Fruit fly (Drosophila melanogaster) whole organism, pupa: ENCODE data around the gene Rel.

Experiments
- CG10348 ChIP-seq: fragments of 200-800 bp; sonication (Bioruptor generic); IDR thresholded peaks from 2 replicates; pipeline ENCODE4 v1.3.6; 2022; ENCODE audit warnings: missing biosample characterization, missing genetic modification characterization
- CG12605 ChIP-seq: fragments of 200-800 bp; sonication (Bioruptor generic); IDR thresholded peaks from 2 replicates; pipeline ENCODE4 v1.3.6; 2022; ENCODE audit warnings: missing biosample characterization, missing genetic modification characterization
- CG13204 ChIP-seq: fragments of 200-800 bp; sonication (Bioruptor generic); optimal IDR thresholded peaks from 2 replicates; lab custom pipeline; 2018; ENCODE audit warnings: missing biosample characterization, mild to moderate bottlenecking, missing genetic modification characterization, moderate library complexity
- CG14655 ChIP-seq: fragments of 200-800 bp; sonication (Bioruptor generic); optimal IDR thresholded peaks from 3 replicates; lab custom pipeline; 2017; ENCODE audit warnings: mild to moderate bottlenecking, missing biosample characterization, missing genetic modification reagents, missing genetic modification characterization
- CG15710 ChIP-seq: fragments of 200-800 bp; sonication (Bioruptor generic); optimal IDR thresholded peaks from 2 replicates; lab custom pipeline; 2018; ENCODE audit warnings: missing biosample characterization, mild to moderate bottlenecking, missing genetic modification characterization, moderate library complexity
- CG17806 ChIP-seq: fragments of 200-800 bp; sonication (Bioruptor generic); optimal IDR thresholded peaks from 2 replicates; lab custom pipeline; 2018; ENCODE audit warnings: missing biosample characterization, mild to moderate bottlenecking, missing genetic modification characterization, moderate library complexity
- CG32121 ChIP-seq: fragments of 200-800 bp; sonication (Bioruptor generic); IDR thresholded peaks from 2 replicates; pipeline ENCODE4 v1.3.6; 2022; ENCODE audit warnings: missing biosample characterization, missing genetic modification characterization
- CG34367 ChIP-seq: fragments of 200-800 bp; sonication (Bioruptor generic); optimal IDR thresholded peaks from 2 replicates; lab custom pipeline; 2018; ENCODE audit warnings: missing biosample characterization, mild to moderate bottlenecking, missing genetic modification characterization
- CG4496 ChIP-seq: fragments of 200-800 bp; sonication (Bioruptor generic); IDR thresholded peaks from 3 replicates; pipeline ENCODE4 v1.3.6; 2022; ENCODE audit warnings: missing biosample characterization, missing genetic modification characterization
- CG8159 ChIP-seq: fragments of 200-800 bp; sonication (Bioruptor generic); optimal IDR thresholded peaks from 3 replicates; lab custom pipeline; 2018; ENCODE audit warnings: missing biosample characterization, mild to moderate bottlenecking, missing genetic modification characterization, moderate library complexity
- CG8301 ChIP-seq: fragments of 200-800 bp; sonication (Bioruptor generic); optimal IDR thresholded peaks from 2 replicates; lab custom pipeline; 2018; ENCODE audit warnings: missing biosample characterization, mild to moderate bottlenecking, missing genetic modification characterization
- CG9948 ChIP-seq: fragments of 200-800 bp; sonication (Bioruptor generic); optimal IDR thresholded peaks from 2 replicates; lab custom pipeline; 2018; ENCODE audit warnings: missing biosample characterization, mild to moderate bottlenecking, missing genetic modification characterization, moderate library complexity
- D1 ChIP-seq: fragments of 200-800 bp; sonication (Bioruptor generic); optimal IDR thresholded peaks from 2 replicates; lab custom pipeline; 2018; ENCODE audit warnings: missing biosample characterization, mild to moderate bottlenecking, missing genetic modification characterization, moderate library complexity
- EcR ChIP-seq: fragments of 200-800 bp; sonication (Bioruptor generic); optimal IDR thresholded peaks from 3 replicates; lab custom pipeline; 2019; ENCODE audit warnings: missing biosample characterization, missing genetic modification characterization, mild to moderate bottlenecking, moderate library complexity, missing genetic modification reagents
- Ets98B ChIP-seq: fragments of 200-800 bp; sonication (Bioruptor generic); IDR thresholded peaks from 2 replicates; pipeline ENCODE4 v1.3.6; 2022; ENCODE audit warnings: missing biosample characterization, missing genetic modification characterization
- Pif1A ChIP-seq: fragments of 200-800 bp; sonication (Bioruptor generic); optimal IDR thresholded peaks from 3 replicates; lab custom pipeline; 2016; ENCODE audit warnings: missing biosample characterization, missing genetic modification characterization
- Pif1B ChIP-seq: fragments of 200-800 bp; sonication (Bioruptor generic); optimal IDR thresholded peaks from 3 replicates; lab custom pipeline; 2016; ENCODE audit warnings: missing biosample characterization, missing genetic modification characterization
- Snoo ChIP-seq: fragments of 200-800 bp; sonication (Bioruptor generic); optimal IDR thresholded peaks from 3 replicates; lab custom pipeline; 2017; ENCODE audit warnings: missing biosample characterization, mild to moderate bottlenecking, missing genetic modification characterization, inconsistent platforms
- fd96Ca ChIP-seq: fragments of 200-800 bp; sonication (Bioruptor generic); IDR thresholded peaks from 3 replicates; pipeline ENCODE4 v1.3.6; 2022; ENCODE audit warnings: missing biosample characterization, missing genetic modification characterization
- gl ChIP-seq: fragments of 200-800 bp; sonication (Bioruptor generic); optimal IDR thresholded peaks from 2 replicates; lab custom pipeline; 2018; ENCODE audit warnings: missing biosample characterization, mild to moderate bottlenecking, missing genetic modification characterization
- rn ChIP-seq: fragments of 200-800 bp; sonication (Bioruptor generic); IDR thresholded peaks from 2 replicates; pipeline ENCODE4 v1.3.6; 2022; ENCODE audit warnings: missing biosample characterization, missing genetic modification characterization

Gene Rel

dm6 chr3R:9008202-9008601 is 39.6 kb downstream of the Rel start, which contains the start of gene CG11983:
TSS of gene CG11983 (plus strand) at chr3R:9008321.
- no peak for TF ChIP-seq fd96Ca (GFP tag; lab: Robert Waterston, UW)
- peak; percentile 1 for TF ChIP-seq gl (tag; lab: Kevin White, UChicago)
- TF ChIP-seq EcR: peak; percentile 9
- peak; percentile 26 for TF ChIP-seq CG15710
- TF ChIP-seq, all 21 proteins: peak for 3

- TF ChIP-seq Pif1B (GFP tag; lab: Kevin White, UChicago) (no peak), EcR (no peak), rn (GFP tag; lab: Robert Waterston, UW) (no peak), CG34367 (no peak), CG15710 (no peak), CG8159 (tag; lab: Kevin White, UChicago) (no peak), Snoo (tag; lab: Kevin White, UChicago) (no peak), D1 (tag; lab: Kevin White, UChicago) (no peak), CG13204 (no peak), CG4496 (GFP tag; lab: Robert Waterston, UW) (no peak), Pif1A (no peak), fd96Ca (GFP tag; lab: Robert Waterston, UW) (no peak)
Observed at dm6 chr3R:9007258-9007657, 40.5 kb downstream of the Rel start.

- no peak for TF ChIP-seq Pif1B (GFP tag; lab: Kevin White, UChicago)
- TF ChIP-seq CG4496 (GFP tag; lab: Robert Waterston, UW): 0 out of 3 replicates have a peak, but pooled peaks have one; percentile 7
Observed at dm6 chr3R:9006129-9006528, 41.6 kb downstream of the Rel start, which contains the start of the genes Prosbeta3 and Iru. TSS of gene Prosbeta3 (minus strand) at chr3R:9006226. TSS of gene Iru (plus strand) at chr3R:9006456.

dm6 chr3R:9003600-9004223 is 44.1 kb downstream of the Rel start, which contains the start of the genes CG31100 and CG11980:
TSS of gene CG31100 (minus strand) at chr3R:9003650.
TSS of gene CG11980 (plus strand) at chr3R:9004017.
- TF ChIP-seq CG9948 (tag; lab: Kevin White, UChicago) (no peak), CG15710 (no peak), Pif1B (GFP tag; lab: Kevin White, UChicago) (no peak), CG14655 (GFP tag; lab: Kevin White, UChicago) (no peak)

dm6 chr3R:9002542-9002941 is 45.2 kb downstream of the Rel start:
- no peak for TF ChIP-seq CG8301
- TF ChIP-seq CG10348 (GFP tag; lab: Robert Waterston, UW): no peak
- TF ChIP-seq CG34367: no peak
- no peak for TF ChIP-seq D1 (tag; lab: Kevin White, UChicago)
- no peak for TF ChIP-seq rn (GFP tag; lab: Robert Waterston, UW)
- no peak for TF ChIP-seq CG13204
- no peak for TF ChIP-seq CG8159 (tag; lab: Kevin White, UChicago)
- TF ChIP-seq Pif1B (GFP tag; lab: Kevin White, UChicago): no peak
- no peak for TF ChIP-seq CG12605 (GFP tag; lab: Robert Waterston, UW)
- no peak for TF ChIP-seq CG15710
- no peak for TF ChIP-seq gl (tag; lab: Kevin White, UChicago)

- TF ChIP-seq rn (GFP tag; lab: Robert Waterston, UW) (no peak), CG4496 (GFP tag; lab: Robert Waterston, UW) (0 out of 3 replicates have a peak, but pooled peaks have one; percentile 6)
Observed at dm6 chr3R:9001720-9002240, 46.0 kb downstream of the Rel start.

- no peak for TF ChIP-seq CG34367
Observed at dm6 chr3R:8998243-8998642, 49.5 kb downstream of the Rel start.

dm6 chr3R:8997397-8997796 is 50.4 kb downstream of the Rel start, which contains the start of gene CG11977:
TSS of gene CG11977 (plus strand) at chr3R:8997697.
- TF ChIP-seq Pif1B (GFP tag; lab: Kevin White, UChicago): no peak
- no peak for TF ChIP-seq gl (tag; lab: Kevin White, UChicago)
- TF ChIP-seq D1 (tag; lab: Kevin White, UChicago): no peak
- TF ChIP-seq fd96Ca (GFP tag; lab: Robert Waterston, UW): no peak
- TF ChIP-seq CG10348 (GFP tag; lab: Robert Waterston, UW): no peak
- no peak for TF ChIP-seq CG13204
- no peak for TF ChIP-seq CG9948 (tag; lab: Kevin White, UChicago)
- TF ChIP-seq CG15710: no peak
- TF ChIP-seq CG14655 (GFP tag; lab: Kevin White, UChicago): no peak
- TF ChIP-seq CG34367: no peak
- no peak for TF ChIP-seq CG8159 (tag; lab: Kevin White, UChicago)
- TF ChIP-seq CG32121 (GFP tag; lab: Robert Waterston, UW): no peak
- TF ChIP-seq Pif1A: no peak
- TF ChIP-seq CG17806: no peak
- TF ChIP-seq EcR: no peak
- TF ChIP-seq CG12605 (GFP tag; lab: Robert Waterston, UW): no peak
- no peak for TF ChIP-seq rn (GFP tag; lab: Robert Waterston, UW)
- TF ChIP-seq CG4496 (GFP tag; lab: Robert Waterston, UW): no peak
- TF ChIP-seq Ets98B (GFP tag; lab: Robert Waterston, UW): no peak
